Fruit fly (Drosophila melanogaster): ENCODE measurements around the gene Cog4.

DNA sequence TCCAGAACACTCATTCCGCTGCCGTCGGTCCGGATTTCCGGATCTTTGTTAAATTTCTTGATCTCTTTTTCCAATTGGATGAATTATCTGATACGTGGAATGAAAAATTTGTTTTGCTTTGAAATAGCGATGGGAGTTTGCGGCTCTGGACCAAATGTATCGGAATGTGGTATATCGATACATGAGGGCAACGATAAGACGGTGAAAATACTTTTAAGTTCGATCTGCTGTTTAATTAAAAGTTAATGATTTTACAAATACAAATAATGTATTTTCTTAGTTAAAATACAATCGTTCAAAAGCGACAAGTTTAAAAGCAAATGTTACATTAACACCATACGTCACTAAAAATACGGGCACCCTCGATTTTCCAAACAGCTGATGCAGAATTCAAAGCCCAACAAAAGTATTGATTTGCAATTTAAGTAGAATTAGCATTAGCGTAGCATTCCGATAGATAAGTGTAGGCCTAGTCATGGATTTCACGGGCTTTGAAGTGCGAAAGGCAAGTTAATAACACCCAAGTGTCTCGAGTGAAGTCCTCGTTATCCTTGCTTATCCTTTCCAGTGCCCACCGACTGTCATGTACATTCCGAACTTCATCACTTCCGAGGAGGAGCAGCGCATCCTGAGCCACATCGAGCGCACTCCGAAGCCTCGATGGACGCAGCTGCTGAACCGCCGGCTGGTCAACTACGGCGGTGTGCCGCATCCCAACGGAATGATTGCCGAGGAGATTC lies at the start of gene Cog4, which contains the start of gene CG6144:
- TF ChIP-seq CG17806 (tag; optimal IDR thresholded peaks at IDR 0.05) (no peak), CG12605 (GFP tag; IDR thresholded peaks at IDR 0.05) (no peak), CG34367 (tag; optimal IDR thresholded peaks at IDR 0.05) (no peak), CG10348 (GFP tag; IDR thresholded peaks at IDR 0.05) (no peak), Snoo (tag; optimal IDR thresholded peaks at IDR 0.05) (no peak), Pif1B (GFP tag; optimal IDR thresholded peaks at IDR 0.05) (no peak), Ets98B (GFP tag; IDR thresholded peaks at IDR 0.05) (no peak), CG4496 (GFP tag; IDR thresholded peaks at IDR 0.05) (no peak), EcR (GFP tag; optimal IDR thresholded peaks at IDR 0.05) (no peak), CG13204 (GFP tag; optimal IDR thresholded peaks at IDR 0.05) (no peak), Pif1A (GFP tag; optimal IDR thresholded peaks at IDR 0.05) (no peak), fd96Ca (GFP tag; IDR thresholded peaks at IDR 0.05) (no peak)
